Fruit fly (Drosophila melanogaster): ENCODE measurements around the gene CG14034.

DNA sequence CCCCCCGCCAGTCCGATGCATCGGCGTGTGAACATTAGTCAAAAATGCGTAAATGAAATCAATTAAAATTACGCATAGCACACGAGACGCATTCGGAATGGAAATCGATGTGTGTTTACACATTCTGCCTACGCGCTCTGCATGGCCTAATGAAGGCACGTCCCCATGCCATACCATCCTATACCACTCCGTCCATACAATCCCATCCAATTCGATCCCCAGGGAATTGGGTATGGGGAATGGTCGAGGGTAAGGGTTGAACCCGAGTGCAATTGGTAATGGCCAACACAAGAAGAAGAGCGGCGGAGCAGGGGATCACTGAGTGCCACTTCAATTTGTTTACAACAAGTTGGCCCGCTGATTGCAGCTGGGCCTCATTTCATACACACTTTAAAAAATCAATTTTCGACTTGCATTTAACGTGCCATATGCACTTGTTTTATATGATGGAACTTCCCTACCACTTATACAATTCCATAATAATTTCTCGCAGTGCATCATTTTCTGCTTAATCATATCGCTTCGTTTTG lies 29.1 kb upstream of the CG14034 start:
- TF ChIP-seq Sin3A (optimal IDR thresholded peaks at IDR 0.05): no peak
- no peak for TF ChIP-seq insv (optimal IDR thresholded peaks at IDR 0.05)
- no peak for TF ChIP-seq psq (optimal IDR thresholded peaks at IDR 0.05)
- no peak for TF ChIP-seq ttk (optimal IDR thresholded peaks at IDR 0.05)
- TF ChIP-seq Myc (optimal IDR thresholded peaks at IDR 0.05): no peak

Data from Kc167 (cell line).